Fruit fly (Drosophila melanogaster): ENCODE measurements around the gene CG8927.

CG8927 gene

DNA sequence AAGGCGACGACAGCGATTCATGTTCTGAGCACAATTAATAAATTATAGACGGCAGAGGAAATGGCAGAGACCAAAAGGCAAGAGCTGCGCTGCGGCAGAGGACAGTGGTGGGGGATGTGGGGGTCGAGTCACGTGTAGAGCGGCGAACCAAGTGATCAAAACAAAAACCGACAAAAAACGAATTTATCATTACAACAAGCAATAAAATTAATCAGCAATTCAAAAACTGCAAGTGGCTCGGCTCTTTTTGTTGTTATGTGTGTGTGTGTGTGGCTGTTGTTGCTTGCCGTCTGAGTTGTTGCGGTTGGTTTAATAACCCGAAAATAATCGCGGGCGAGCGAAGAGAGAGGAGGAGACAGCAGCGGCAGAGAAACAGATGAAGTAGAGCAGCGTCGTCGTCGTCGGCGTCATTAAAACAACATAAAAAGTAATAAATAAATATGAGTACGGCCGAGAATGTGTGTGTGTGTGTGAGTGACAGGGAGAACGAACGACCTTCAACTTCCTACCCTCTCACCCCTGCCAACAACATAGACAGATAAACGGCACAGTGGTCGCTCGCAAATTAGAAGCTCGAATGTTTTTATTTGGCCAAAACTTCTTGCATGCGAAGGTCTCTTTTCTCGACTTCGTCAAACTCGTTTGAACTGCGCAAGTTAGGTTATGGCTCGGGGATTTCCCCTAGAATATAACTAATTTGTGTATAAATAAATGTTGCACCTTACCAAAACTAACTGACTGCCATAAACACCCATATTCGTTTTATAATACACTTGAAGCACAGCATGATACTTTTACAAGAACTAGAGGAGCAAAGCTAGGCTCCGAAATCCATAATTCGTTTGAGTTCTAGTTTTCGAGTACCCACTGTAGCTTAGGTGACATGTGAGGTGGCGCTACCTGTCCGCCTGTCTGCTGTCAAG, 50.8 kb downstream of the CG8927 start (continued):
- TF ChIP-seq CG6654 (GFP tag; optimal IDR thresholded peaks at IDR 0.05) (peak; percentile 17), NK7.1 (GFP tag; optimal IDR thresholded peaks at IDR 0.05) (peak; percentile 17), pan (optimal IDR thresholded peaks at IDR 0.05) (no peak), pan (GFP tag; optimal IDR thresholded peaks at IDR 0.05 in 1 of 2, IDR thresholded peaks at IDR 0.05 in 1 of 2) (no peak), HLHmδ (GFP tag; optimal IDR thresholded peaks at IDR 0.05) (no peak), az2 (GFP tag; optimal IDR thresholded peaks at IDR 0.05) (peak; percentile 60), Meics (GFP tag; optimal IDR thresholded peaks at IDR 0.05) (peak; percentile 82), CG7928 (GFP tag; optimal IDR thresholded peaks at IDR 0.05) (no peak), sd (tag; optimal IDR thresholded peaks at IDR 0.05) (peak; percentile 46), dimm (GFP tag; IDR thresholded peaks at IDR 0.05) (no peak), CG1832 (GFP tag; optimal IDR thresholded peaks at IDR 0.05) (no peak), Jarid2 (GFP tag; optimal IDR thresholded peaks at IDR 0.05) (peak; percentile 37), chn (GFP tag; optimal IDR thresholded peaks at IDR 0.05) (peak; percentile 67), dmrt11E (tag; optimal IDR thresholded peaks at IDR 0.05) (peak; percentile 75), CG31388 (GFP tag; optimal IDR thresholded peaks at IDR 0.05) (peak; percentile 15), Bgb (GFP tag; IDR thresholded peaks at IDR 0.05; ENCODE audit: partially characterized antibody) (no peak), CG15514 (GFP tag; optimal IDR thresholded peaks at IDR 0.05) (peak; percentile 51), Abd-B (GFP tag; optimal IDR thresholded peaks at IDR 0.05) (peak; percentile 73), Opbp (GFP tag; IDR thresholded peaks at IDR 0.05; ENCODE audit: partially characterized antibody) (no peak), fd102C (GFP tag; optimal IDR thresholded peaks at IDR 0.05) (no peak), ac (GFP tag; optimal IDR thresholded peaks at IDR 0.05) (no peak), CG14050 (GFP tag; IDR thresholded peaks at IDR 0.05) (no peak), Bteb2 (GFP tag; optimal IDR thresholded peaks at IDR 0.05) (peak; percentile 17), Doc3 (GFP tag; IDR thresholded peaks at IDR 0.05; ENCODE audit: partially characterized antibody) (no peak), CG12769 (tag; optimal IDR thresholded peaks at IDR 0.05) (peak; percentile 39), Dref (GFP tag; IDR thresholded peaks at IDR 0.05) (no peak), YL-1 (GFP tag; optimal IDR thresholded peaks at IDR 0.05) (peak; percentile 14), ato (GFP tag; IDR thresholded peaks at IDR 0.05; ENCODE audit: partially characterized antibody) (no peak), al (GFP tag; IDR thresholded peaks at IDR 0.05) (no peak), CG13624 (GFP tag; optimal IDR thresholded peaks at IDR 0.05) (peak; percentile 59), tin (GFP tag; optimal IDR thresholded peaks at IDR 0.05) (peak; percentile 66), CG1602 (GFP tag; optimal IDR thresholded peaks at IDR 0.05) (peak; percentile 55), kni (GFP tag; optimal IDR thresholded peaks at IDR 0.05) (peak; percentile 74), ewg (GFP tag; optimal IDR thresholded peaks at IDR 0.05) (peak; percentile 63), Asciz (GFP tag; optimal IDR thresholded peaks at IDR 0.05) (peak; percentile 69), CG4730 (GFP tag; IDR thresholded peaks at IDR 0.05) (no peak), CG10209 (GFP tag; optimal IDR thresholded peaks at IDR 0.05) (peak; percentile 84), CG17328 (GFP tag; IDR thresholded peaks at IDR 0.05) (no peak), pfk (GFP tag; optimal IDR thresholded peaks at IDR 0.05) (no peak), Awh (GFP tag; IDR thresholded peaks at IDR 0.05) (no peak), Lim3 (GFP tag; IDR thresholded peaks at IDR 0.05) (no peak), Adf1 (GFP tag; IDR thresholded peaks at IDR 0.05) (no peak), org-1 (GFP tag; optimal IDR thresholded peaks at IDR 0.05) (peak; percentile 83), hkb (optimal IDR thresholded peaks at IDR 0.05) (no peak), hkb (GFP tag; IDR thresholded peaks at IDR 0.05) (no peak), Ets65A (GFP tag) (peak; percentile 94)
